Fruit fly (Drosophila melanogaster) Kc167 (cell line): Measurements from ENCODE around the gene CG7694.

Source experiments
- Myc ChIP-seq: fragments of >200 bp; optimal IDR thresholded peaks from 2 replicates; lab custom pipeline; 2017; ENCODE audit warnings: missing external identifiers
- Sin3A ChIP-seq: fragments of >200 bp; optimal IDR thresholded peaks from 2 replicates; lab custom pipeline; 2018; ENCODE audit warnings: missing external identifiers
- h ChIP-seq: fragments of >200 bp; optimal IDR thresholded peaks from 3 replicates; lab custom pipeline; 2018; ENCODE audit warnings: missing external identifiers
- insv ChIP-seq: fragments of >200 bp; optimal IDR thresholded peaks from 3 replicates; lab custom pipeline; 2018; ENCODE audit warnings: missing external identifiers
- psq ChIP-seq: fragments of >200 bp; optimal IDR thresholded peaks from 2 replicates; lab custom pipeline; 2017; ENCODE audit warnings: missing external identifiers
- ttk ChIP-seq: sonication (Bioruptor generic); optimal IDR thresholded peaks from 2 replicates; lab custom pipeline; 2017; ENCODE audit warnings: missing external identifiers

CG7694 gene

dm6 chr3R:18633099-18633498, 60.2 kb downstream of the CG7694 start:
- TF ChIP-seq ttk (lab: Kevin White, UChicago) = no peak
- no peak for TF ChIP-seq insv (lab: Kevin White, UChicago)

- TF ChIP-seq insv (lab: Kevin White, UChicago) = no peak
- TF ChIP-seq Sin3A (lab: Kevin White, UChicago) = no peak
- no peak for TF ChIP-seq ttk (lab: Kevin White, UChicago)
- no peak for TF ChIP-seq Myc
- TF ChIP-seq h (lab: Kevin White, UChicago) = no peak
- TF ChIP-seq psq (lab: Kevin White, UChicago) = no peak
These were observed 66.8 kb downstream of the CG7694 start for dm6 chr3R:18639662-18640061.
